Fruit fly (Drosophila melanogaster) whole organism, pupa: ENCODE data around the gene CG18810.
A peak's percentile ranks its signal among the peaks of the same experiment; 100 is the strongest.

Experiments used
- CG10348 ChIP-seq: fragments of 200-800 bp; sonication (Bioruptor generic); IDR thresholded peaks from 2 replicates; pipeline ENCODE4 v1.3.6; 2022; ENCODE audit warnings: missing biosample characterization, missing genetic modification characterization
- CG15710 ChIP-seq: fragments of 200-800 bp; sonication (Bioruptor generic); optimal IDR thresholded peaks from 2 replicates; lab custom pipeline; 2018; ENCODE audit warnings: missing biosample characterization, mild to moderate bottlenecking, missing genetic modification characterization, moderate library complexity
- Snoo ChIP-seq: fragments of 200-800 bp; sonication (Bioruptor generic); optimal IDR thresholded peaks from 3 replicates; lab custom pipeline; 2017; ENCODE audit warnings: missing biosample characterization, mild to moderate bottlenecking, missing genetic modification characterization, inconsistent platforms
- fd96Ca ChIP-seq: fragments of 200-800 bp; sonication (Bioruptor generic); IDR thresholded peaks from 3 replicates; pipeline ENCODE4 v1.3.6; 2022; ENCODE audit warnings: missing biosample characterization, missing genetic modification characterization

DNA sequence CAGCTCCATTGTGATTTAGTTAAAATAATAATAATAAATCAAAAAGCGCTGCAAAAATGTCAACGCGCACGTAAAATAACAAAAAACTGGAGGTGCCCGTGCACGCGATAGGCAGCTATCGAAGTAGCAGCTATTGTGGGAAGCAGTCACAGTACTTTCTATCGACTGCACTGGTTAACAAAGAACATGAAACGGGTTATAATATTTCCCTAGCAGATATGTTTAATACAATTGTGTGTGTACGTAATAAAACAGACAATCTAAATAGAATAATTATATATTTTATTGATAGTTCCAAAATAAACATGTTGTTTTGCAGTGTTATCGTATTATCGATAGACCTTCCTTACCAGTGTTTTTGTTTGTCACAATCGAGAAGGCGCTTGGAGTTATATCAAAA, 27.2 kb downstream of the CG18810 start, which contains the start of the genes CG31678 and IKKepsilon:
- TF ChIP-seq CG10348 (GFP tag; lab: Robert Waterston, UW) (no peak), fd96Ca (GFP tag; lab: Robert Waterston, UW) (no peak), Snoo (tag; lab: Kevin White, UChicago) (peak; percentile 45), CG15710 (tag; lab: Kevin White, UChicago) (peak; percentile 46)
